Worm (Caenorhabditis elegans): Measurements from ENCODE around the gene Y79H2A.2.

The Y79H2A.2 gene

ce11 chrIII:12058429-12058828, 27.9 kb upstream of the Y79H2A.2 start, which contains the start of gene arx-3 (continued):
- TF ChIP-seq vab-15 (tag; optimal IDR thresholded peaks at IDR 0.05) (peak; percentile 73), nhr-85 (tag) (peak; percentile 78), C16A3.4 (tag; optimal IDR thresholded peaks at IDR 0.05) (peak; percentile 42), unc-62 (GFP tag; optimal IDR thresholded peaks at IDR 0.05) (no peak), nhr-28 (tag; optimal IDR thresholded peaks at IDR 0.05) (no peak), lin-15B (tag; optimal IDR thresholded peaks at IDR 0.05) (no peak), nhr-77 (tag; optimal IDR thresholded peaks at IDR 0.05) (no peak), lin-14 (GFP tag; optimal IDR thresholded peaks at IDR 0.05) (no peak), nhr-71 (tag; optimal IDR thresholded peaks at IDR 0.05) (peak; percentile 54), ceh-82 (tag; optimal IDR thresholded peaks at IDR 0.05) (peak; percentile 23 to 25 (median 25)), unc-30 (tag; optimal IDR thresholded peaks at IDR 0.05) (no peak), nhr-19 (GFP tag; conservative IDR thresholded peaks at IDR 0.05) (peak; percentile 32), F16B12.6 (tag; optimal IDR thresholded peaks at IDR 0.05) (peak; percentile 95), fkh-8 (tag; optimal IDR thresholded peaks at IDR 0.05) (peak; percentile 43), aly-2 (tag; optimal IDR thresholded peaks at IDR 0.05) (no peak), ama-1 (optimal IDR thresholded peaks at IDR 0.05) (no peak), C34B4.2 (tag; optimal IDR thresholded peaks at IDR 0.05) (no peak), mdl-1 (tag; optimal IDR thresholded peaks at IDR 0.05) (no peak), dpl-1 (GFP tag; optimal IDR thresholded peaks at IDR 0.05) (peak; percentile 42 to 65 (median 50)), egl-13 (tag; optimal IDR thresholded peaks at IDR 0.05) (no peak), lir-3 (tag; optimal IDR thresholded peaks at IDR 0.05; ENCODE audit: poor library complexity) (no peak), dsc-1 (tag; optimal IDR thresholded peaks at IDR 0.05) (peak; percentile 87), nhr-237 (tag; optimal IDR thresholded peaks at IDR 0.05) (no peak), unc-98 (GFP tag; IDR thresholded peaks at IDR 0.05) (no peak), fkh-10 (GFP tag; optimal IDR thresholded peaks at IDR 0.05) (peak; percentile 21), unc-86 (tag; optimal IDR thresholded peaks at IDR 0.05) (peak; percentile 52), lin-13 (GFP tag; optimal IDR thresholded peaks at IDR 0.05) (peak; percentile 23), nhr-90 (tag; optimal IDR thresholded peaks at IDR 0.05; ENCODE audit: poor library complexity) (peak; percentile 7), lsy-2 (tag; optimal IDR thresholded peaks at IDR 0.05) (peak; percentile 57 to 62), snu-23 (GFP tag; optimal IDR thresholded peaks at IDR 0.05) (peak; percentile 63), alr-1 (tag; optimal IDR thresholded peaks at IDR 0.05; ENCODE audit: borderline replicate concordance) (no peak), pqm-1 (tag; optimal IDR thresholded peaks at IDR 0.05) (no peak), tlp-1 (tag; optimal IDR thresholded peaks at IDR 0.05) (no peak), nhr-47 (tag; optimal IDR thresholded peaks at IDR 0.05) (peak; percentile 55), ets-5 (GFP tag; IDR thresholded peaks at IDR 0.05) (no peak), elt-3 (tag; optimal IDR thresholded peaks at IDR 0.05) (no peak), nhr-20 (tag; optimal IDR thresholded peaks at IDR 0.05) (peak; percentile 16), lin-39 (tag; optimal IDR thresholded peaks at IDR 0.05) (no peak), nhr-76 (tag; optimal IDR thresholded peaks at IDR 0.05) (no peak), tbx-2 (tag; optimal IDR thresholded peaks at IDR 0.05) (peak; percentile 35), swsn-7 (tag; optimal IDR thresholded peaks at IDR 0.05) (peak; percentile 50), fos-1 (tag; optimal IDR thresholded peaks at IDR 0.05) (no peak), rnt-1 (tag; optimal IDR thresholded peaks at IDR 0.05) (no peak), Y116A8C.19 (tag; optimal IDR thresholded peaks at IDR 0.05; ENCODE audit: borderline replicate concordance) (no peak)

ce11 chrIII:12052206-12052605, 21.6 kb upstream of the Y79H2A.2 start, which contains the start of gene Y79H2A.3:
Gene Y79H2A.3, minus strand, starts transcription at chrIII:12052306.
- no peak for TF ChIP-seq C16A3.4 (tag; optimal IDR thresholded peaks at IDR 0.05)
- TF ChIP-seq mep-1 (tag; optimal IDR thresholded peaks at IDR 0.05), result no peak
- no peak for TF ChIP-seq nhr-19 (GFP tag; conservative IDR thresholded peaks at IDR 0.05)
- no peak for TF ChIP-seq nhr-90 (tag; optimal IDR thresholded peaks at IDR 0.05; ENCODE audit: poor library complexity)
- TF ChIP-seq nhr-76 (tag; optimal IDR thresholded peaks at IDR 0.05), result no peak
